Fruit fly (Drosophila melanogaster): ENCODE data around the gene Ugt36A1.

DNA sequence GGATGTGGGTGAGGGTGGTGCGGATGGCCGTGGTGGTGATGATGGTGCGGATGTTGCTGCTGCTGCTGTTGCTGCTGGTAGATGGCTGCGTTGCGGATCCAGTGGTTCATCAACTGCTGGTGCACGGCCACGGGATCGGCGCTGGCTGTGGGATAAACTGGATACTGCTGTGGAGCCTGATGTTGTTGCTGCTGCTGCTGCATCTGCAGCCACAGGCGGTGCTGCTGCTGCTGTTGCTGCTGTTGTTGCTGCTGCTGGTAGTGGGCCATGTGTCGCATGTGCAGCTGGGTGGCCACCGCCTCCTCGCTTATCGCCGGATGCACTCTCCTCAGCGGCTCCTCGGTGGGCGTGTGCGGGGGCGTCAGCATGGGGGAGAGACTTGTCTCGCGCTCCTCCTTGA is 13.2 kb upstream of the Ugt36A1 start:
- no peak for TF ChIP-seq CG9705 (GFP tag; optimal IDR thresholded peaks at IDR 0.05)
- TF ChIP-seq Jra (GFP tag; optimal IDR thresholded peaks at IDR 0.05), result no peak
- no peak for TF ChIP-seq Rel (GFP tag; optimal IDR thresholded peaks at IDR 0.05)
- TF ChIP-seq Rel (tag; optimal IDR thresholded peaks at IDR 0.05), result no peak
- TF ChIP-seq Abd-B (GFP tag; optimal IDR thresholded peaks at IDR 0.05), result no peak
- no peak for TF ChIP-seq pan (optimal IDR thresholded peaks at IDR 0.05)
- no peak for TF ChIP-seq h (GFP tag; optimal IDR thresholded peaks at IDR 0.05)
- TF ChIP-seq brk (GFP tag; optimal IDR thresholded peaks at IDR 0.05), result no peak

Measured in whole organism, wandering third instar larva.